Worm (Caenorhabditis elegans) whole organism, L4/young adult: ENCODE measurements around the gene ZC132.9.
"Not testable (repeated sequence)": the region's sequence is repeated elsewhere in the genome, so short reads cannot be mapped to it uniquely, and the experiment has no call there.

Source experiments
- W03F9.2 ChIP-seq: fragments of 150-350 bp; optimal IDR thresholded peaks from 2 replicates; lab custom pipeline; 2014; ENCODE audit warnings: missing biosample characterization, missing genetic modification characterization
- dao-5 ChIP-seq: sonication (generic microtip); optimal IDR thresholded peaks from 2 replicates; lab custom pipeline; 2016; ENCODE audit warnings: missing genotype, missing genetic modification characterization, moderate library complexity, missing compliant biosample characterization
- him-1 ChIP-seq: sonication (generic microtip); optimal IDR thresholded peaks from 2 replicates; lab custom pipeline; 2016; ENCODE audit warnings: missing genotype, missing genetic modification reagents, missing genetic modification characterization, missing compliant biosample characterization

Gene ZC132.9

ce11 chrV:4336462-4336861 is 16.7 kb upstream of the ZC132.9 start, which contains the start of gene irld-1:
Gene irld-1, plus strand, starts transcription at chrV:4336762.
- not testable (repeated sequence) for TF ChIP-seq W03F9.2; dao-5 (tag; lab: Kevin White, UChicago); him-1 (tag; lab: Kevin White, UChicago)

ce11 chrV:4332450-4332849 is 12.7 kb upstream of the ZC132.9 start, which contains the start of gene oac-12:
Gene oac-12, minus strand, starts transcription at chrV:4332550.
- TF ChIP-seq dao-5 (tag; lab: Kevin White, UChicago) (no peak), him-1 (tag; lab: Kevin White, UChicago) (no peak), W03F9.2 (no peak)

DNA sequence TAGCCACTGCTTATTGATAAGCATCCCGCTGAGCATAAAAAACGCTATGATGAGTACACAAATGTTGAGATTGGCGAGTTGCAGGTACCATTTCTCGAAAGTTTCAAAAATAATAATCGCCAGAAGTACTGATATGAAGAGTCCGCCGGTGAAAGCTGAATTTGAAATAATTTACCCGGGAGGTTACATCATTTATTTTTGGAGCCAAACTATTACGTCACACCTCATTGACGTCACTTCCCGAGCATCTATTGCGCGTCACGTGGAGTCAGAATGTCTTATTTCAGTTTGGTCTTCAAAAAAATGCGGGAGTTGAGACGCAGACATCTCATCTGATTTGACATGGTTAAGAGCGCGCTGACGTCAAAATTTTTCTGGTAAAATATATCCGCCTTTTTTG is 11.1 kb upstream of the ZC132.9 start:
- TF ChIP-seq W03F9.2: no peak
- no peak for TF ChIP-seq dao-5 (tag; lab: Kevin White, UChicago)
- TF ChIP-seq him-1 (tag; lab: Kevin White, UChicago): no peak

ce11 chrV:4326841-4327240 is 7.1 kb upstream of the ZC132.9 start, which contains the start of gene D2063.1:
Gene D2063.1, plus strand, starts transcription at chrV:4327121.
- TF ChIP-seq W03F9.2: no peak
- no peak for TF ChIP-seq him-1 (tag; lab: Kevin White, UChicago)
- no peak for TF ChIP-seq dao-5 (tag; lab: Kevin White, UChicago)

ce11 chrV:4325415-4325814 is 5.6 kb upstream of the ZC132.9 start, which contains the start of gene nhr-125:
Gene nhr-125, minus strand, starts transcription at chrV:4325515.
- TF ChIP-seq him-1 (tag; lab: Kevin White, UChicago): no peak
- TF ChIP-seq W03F9.2: no peak
- no peak for TF ChIP-seq dao-5 (tag; lab: Kevin White, UChicago)

DNA sequence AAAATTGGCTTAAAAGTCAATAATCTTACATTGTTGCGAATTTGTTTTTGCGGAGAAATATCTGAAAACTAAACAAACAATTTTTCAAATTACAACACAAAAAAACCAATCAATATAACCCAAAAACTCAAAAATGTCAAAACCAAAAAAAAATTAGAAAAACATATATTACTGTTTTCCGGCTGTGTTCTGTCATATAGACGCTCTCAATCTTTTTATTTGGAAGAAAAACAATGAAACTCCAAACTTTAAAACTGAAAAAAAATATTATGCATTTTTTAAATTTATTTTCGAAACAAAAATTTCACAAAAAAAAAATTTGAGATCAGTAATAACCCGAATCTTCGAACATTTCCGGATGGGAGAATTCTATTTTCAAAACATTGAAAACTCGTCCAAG is 2.9 kb upstream of the ZC132.9 start, which contains the start of gene R02D1.2:
Gene R02D1.2 (minus strand): TSS at position 101 of the 400 bp plus-strand sequence.
- no peak for TF ChIP-seq him-1 (tag; lab: Kevin White, UChicago)
- no peak for TF ChIP-seq dao-5 (tag; lab: Kevin White, UChicago)
- TF ChIP-seq W03F9.2: no peak

- no peak for TF ChIP-seq dao-5 (tag; lab: Kevin White, UChicago)
- no peak for TF ChIP-seq W03F9.2
- TF ChIP-seq him-1 (tag; lab: Kevin White, UChicago): no peak
Measured at ce11 chrV:4315057-4315456, 4.7 kb downstream of the ZC132.9 start, which contains the start of gene srh-192. Gene srh-192, minus strand, starts transcription at chrV:4315157.

ce11 chrV:4304240-4304639 is 15.5 kb downstream of the ZC132.9 start:
- TF ChIP-seq him-1 (tag; lab: Kevin White, UChicago) (no peak), W03F9.2 (no peak), dao-5 (tag; lab: Kevin White, UChicago) (no peak)

- no peak for TF ChIP-seq dao-5 (tag; lab: Kevin White, UChicago)
- TF ChIP-seq W03F9.2: no peak
- TF ChIP-seq him-1 (tag; lab: Kevin White, UChicago): no peak
Measured at ce11 chrV:4303793-4304192, 16.0 kb downstream of the ZC132.9 start.

ce11 chrV:4302842-4303241 is 16.9 kb downstream of the ZC132.9 start:
- no peak for TF ChIP-seq dao-5 (tag; lab: Kevin White, UChicago)

DNA sequence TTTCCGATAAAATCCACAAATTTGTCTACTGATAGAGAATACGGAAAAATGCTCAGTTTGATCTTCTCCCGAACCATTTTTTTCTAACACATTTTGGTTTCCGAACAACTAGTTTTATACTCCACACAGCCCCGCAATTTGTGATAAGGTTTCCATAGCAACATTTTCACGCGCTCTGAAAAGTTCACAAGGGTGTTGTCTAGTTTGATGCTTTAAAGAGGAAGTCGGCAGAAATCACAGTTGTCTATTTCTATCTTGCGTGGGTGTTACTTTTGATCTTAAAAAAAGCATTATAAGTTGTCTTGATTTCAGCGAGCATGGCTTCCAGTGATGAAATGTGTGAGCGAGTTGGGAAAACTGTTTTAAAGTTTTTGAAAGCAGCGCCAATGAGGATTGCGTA is 20.0 kb downstream of the ZC132.9 start, which contains the start of gene ZC132.3:
Gene ZC132.3 (minus strand): TSS at position 101 of the 400 bp plus-strand sequence.
- TF ChIP-seq dao-5 (tag; lab: Kevin White, UChicago) (no peak), him-1 (tag; lab: Kevin White, UChicago) (no peak), W03F9.2 (no peak)

DNA sequence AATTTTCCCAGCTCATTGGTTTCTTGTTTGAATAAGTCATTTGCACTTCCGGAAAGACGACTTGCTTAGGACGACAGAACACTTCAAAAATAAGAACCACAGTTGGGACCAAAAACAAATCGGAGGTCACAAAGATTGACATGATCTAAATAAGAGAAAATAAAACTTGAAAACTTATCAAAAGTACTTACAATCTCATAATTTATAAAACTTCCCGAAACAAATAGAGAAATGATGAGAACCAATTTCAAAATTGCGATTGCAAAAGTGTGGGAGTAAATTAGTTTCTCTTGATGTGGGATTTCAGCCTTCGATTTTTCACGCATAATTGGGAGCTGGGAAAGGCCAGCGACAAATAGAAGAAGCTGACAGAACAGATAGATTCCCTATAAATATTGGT is 21.2 kb downstream of the ZC132.9 start, which contains the start of gene ZC132.11:
Gene ZC132.11 (minus strand): TSS at position 101 of the 400 bp plus-strand sequence.
- TF ChIP-seq dao-5 (tag; lab: Kevin White, UChicago) (no peak), W03F9.2 (no peak), him-1 (tag; lab: Kevin White, UChicago) (no peak)

DNA sequence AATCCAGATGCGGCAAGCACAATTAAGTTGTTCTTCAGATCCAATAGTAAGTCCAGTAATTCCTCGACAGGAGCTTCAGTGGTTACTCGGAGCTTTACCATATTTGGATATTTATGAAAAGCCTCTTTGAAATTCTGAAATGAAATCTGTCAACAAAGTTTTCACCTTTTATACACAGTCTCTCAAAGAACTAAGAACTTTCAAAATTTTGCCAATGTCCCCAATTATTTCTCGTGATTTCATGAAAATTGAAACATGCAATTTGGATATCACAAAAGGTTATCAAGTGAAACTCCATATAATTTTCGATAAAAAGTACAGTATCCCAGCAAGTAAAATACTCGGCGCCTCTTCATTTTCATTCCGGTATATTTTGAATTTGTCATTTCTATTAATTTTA is 23.8 kb downstream of the ZC132.9 start, which contains the start of gene F47D2.11:
Gene F47D2.11 (minus strand): TSS at position 101 of the 400 bp plus-strand sequence.
- no peak for TF ChIP-seq dao-5 (tag; lab: Kevin White, UChicago)
- TF ChIP-seq W03F9.2: no peak

DNA sequence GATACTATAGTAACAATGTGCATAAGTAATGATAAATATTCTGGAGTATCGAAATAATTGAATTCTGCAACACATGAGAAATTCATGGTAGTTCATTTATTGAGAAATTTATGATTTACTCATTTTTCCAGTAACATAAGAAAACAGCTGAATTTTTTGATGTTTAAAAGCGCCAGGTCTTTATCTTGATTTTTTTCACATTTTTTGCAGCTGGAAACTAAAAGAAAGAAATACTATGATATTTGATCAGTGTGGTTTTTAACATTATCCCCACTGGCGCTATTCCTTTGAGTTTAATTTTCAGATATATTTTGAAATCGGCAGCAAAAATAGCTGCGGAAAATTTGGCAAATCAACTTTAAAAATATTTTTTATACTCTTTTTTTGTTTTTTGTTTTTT is 26.3 kb downstream of the ZC132.9 start, which contains the start of gene srh-194:
Gene srh-194 (minus strand): TSS at position 101 of the 400 bp plus-strand sequence.
- not testable (repeated sequence) for TF ChIP-seq dao-5 (tag; lab: Kevin White, UChicago); him-1 (tag; lab: Kevin White, UChicago); W03F9.2

DNA sequence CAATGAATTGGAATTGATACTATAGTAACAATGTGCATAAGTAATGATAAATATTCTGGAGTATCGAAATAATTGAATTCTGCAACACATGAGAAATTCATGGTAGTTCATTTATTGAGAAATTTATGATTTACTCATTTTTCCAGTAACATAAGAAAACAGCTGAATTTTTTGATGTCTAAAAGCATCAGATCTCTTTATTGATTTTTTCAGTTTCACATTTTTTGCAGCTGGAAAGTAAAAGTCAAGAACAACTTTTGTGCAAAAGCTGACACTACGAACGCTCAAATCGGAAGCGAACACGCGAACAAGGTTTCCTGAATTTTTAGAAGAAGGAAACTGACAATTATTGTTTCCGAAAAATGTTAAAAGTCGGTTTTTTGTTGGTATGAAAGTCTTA is 29.7 kb downstream of the ZC132.9 start, which contains the start of gene srh-193:
Gene srh-193 (minus strand): TSS at position 101 of the 400 bp plus-strand sequence.
- TF ChIP-seq W03F9.2; him-1 (tag; lab: Kevin White, UChicago); dao-5 (tag; lab: Kevin White, UChicago): not testable (repeated sequence)
